Worm (Caenorhabditis elegans): ENCODE data around the gene gei-8.
A peak's percentile ranks its signal among the peaks of the same experiment; 100 is the strongest.

The gei-8 gene

ce11 chrIII:8126978-8127377 lies 5.9 kb upstream of the gei-8 start (continued):
- TF ChIP-seq efl-3 (GFP tag; optimal IDR thresholded peaks at IDR 0.05), result no peak
- TF ChIP-seq fos-1 (tag; optimal IDR thresholded peaks at IDR 0.05), result no peak
- TF ChIP-seq ceh-8 (GFP tag; optimal IDR thresholded peaks at IDR 0.05), result no peak
- TF ChIP-seq efl-1 (optimal IDR thresholded peaks at IDR 0.05), result peak in 1 of 2 experiments; percentile 23
- no peak for TF ChIP-seq efl-1 (GFP tag; optimal IDR thresholded peaks at IDR 0.05 in 1 of 2)
- peak; percentile 6 to 20 for TF ChIP-seq lin-35 (GFP tag; optimal IDR thresholded peaks at IDR 0.05)
- TF ChIP-seq alr-1 (tag; optimal IDR thresholded peaks at IDR 0.05; ENCODE audit: borderline replicate concordance), result no peak
- peak; percentile 3 for TF ChIP-seq tbx-2 (tag; optimal IDR thresholded peaks at IDR 0.05)
- TF ChIP-seq swsn-7 (tag; optimal IDR thresholded peaks at IDR 0.05), result peak; percentile 29
- TF ChIP-seq C16A3.4 (tag; optimal IDR thresholded peaks at IDR 0.05), result no peak
- no peak for TF ChIP-seq mef-2 (tag; optimal IDR thresholded peaks at IDR 0.05)
- TF ChIP-seq snpc-4 (tag; optimal IDR thresholded peaks at IDR 0.05), result no peak
- no peak for TF ChIP-seq unc-30 (tag; optimal IDR thresholded peaks at IDR 0.05)
- TF ChIP-seq lin-15B (tag; optimal IDR thresholded peaks at IDR 0.05), result no peak
- TF ChIP-seq ztf-11 (tag; optimal IDR thresholded peaks at IDR 0.05), result no peak
- TF ChIP-seq sup-37 (GFP tag; optimal IDR thresholded peaks at IDR 0.05), result no peak
- no peak for TF ChIP-seq aly-2 (tag; optimal IDR thresholded peaks at IDR 0.05)
- peak; percentile 34 for TF ChIP-seq snu-23 (GFP tag; optimal IDR thresholded peaks at IDR 0.05)
- TF ChIP-seq zag-1 (tag; optimal IDR thresholded peaks at IDR 0.05), result no peak

ce11 chrIII:8125234-8125633 lies 4.2 kb upstream of the gei-8 start:
- TF ChIP-seq ztf-11 (tag; optimal IDR thresholded peaks at IDR 0.05), result no peak
- TF ChIP-seq irx-1 (tag; optimal IDR thresholded peaks at IDR 0.05), result peak; percentile 16
- no peak for TF ChIP-seq lin-39 (tag; optimal IDR thresholded peaks at IDR 0.05)
- TF ChIP-seq fkh-4 (tag; optimal IDR thresholded peaks at IDR 0.05; ENCODE audit: borderline replicate concordance), result no peak
- peak in 1 of 2 experiments; percentile 46 for TF ChIP-seq mdl-1 (tag; optimal IDR thresholded peaks at IDR 0.05)
- TF ChIP-seq pqm-1 (tag; optimal IDR thresholded peaks at IDR 0.05), result no peak
- TF ChIP-seq unc-130 (tag; optimal IDR thresholded peaks at IDR 0.05), result no peak
- TF ChIP-seq mep-1 (tag; optimal IDR thresholded peaks at IDR 0.05), result peak; percentile 78
- no peak for TF ChIP-seq ceh-90 (tag; optimal IDR thresholded peaks at IDR 0.05)
- TF ChIP-seq nhr-84 (tag; optimal IDR thresholded peaks at IDR 0.05), result no peak
- peak; percentile 52 for TF ChIP-seq skn-1 (tag; optimal IDR thresholded peaks at IDR 0.05)
- TF ChIP-seq lin-14 (GFP tag; optimal IDR thresholded peaks at IDR 0.05), result peak; percentile 84
- peak; percentile 10 for TF ChIP-seq ama-1 (optimal IDR thresholded peaks at IDR 0.05)
- TF ChIP-seq nhr-237 (tag; optimal IDR thresholded peaks at IDR 0.05), result peak; percentile 52
- no peak for TF ChIP-seq C04F5.9 (tag; optimal IDR thresholded peaks at IDR 0.05)
- no peak for TF ChIP-seq unc-98 (GFP tag; IDR thresholded peaks at IDR 0.05)
- TF ChIP-seq ets-5 (GFP tag; IDR thresholded peaks at IDR 0.05), result no peak
- no peak for TF ChIP-seq ztf-4 (tag; optimal IDR thresholded peaks at IDR 0.05)
- TF ChIP-seq nhr-19 (GFP tag; conservative IDR thresholded peaks at IDR 0.05), result peak; percentile 45
- no peak for TF ChIP-seq ces-1 (GFP tag; optimal IDR thresholded peaks at IDR 0.05)
- TF ChIP-seq ceh-63 (GFP tag; optimal IDR thresholded peaks at IDR 0.05), result no peak
- TF ChIP-seq Y116A8C.19 (tag; optimal IDR thresholded peaks at IDR 0.05; ENCODE audit: borderline replicate concordance), result no peak
- peak; percentile 26; the same call in 1 of the 2 replicates for TF ChIP-seq isw-1 (GFP tag; IDR thresholded peaks at IDR 0.05)
- TF ChIP-seq unc-86 (tag; optimal IDR thresholded peaks at IDR 0.05), result peak; percentile 46
- TF ChIP-seq hlh-4 (tag; optimal IDR thresholded peaks at IDR 0.05), result no peak
- no peak for TF ChIP-seq sup-37 (GFP tag; optimal IDR thresholded peaks at IDR 0.05)
- peak; percentile 77 for TF ChIP-seq swsn-7 (tag; optimal IDR thresholded peaks at IDR 0.05)
- peak; percentile 32 to 54 for TF ChIP-seq lin-35 (GFP tag; optimal IDR thresholded peaks at IDR 0.05)
- TF ChIP-seq fos-1 (tag; optimal IDR thresholded peaks at IDR 0.05), result peak; percentile 56
- peak; percentile 80 for TF ChIP-seq nhr-71 (tag; optimal IDR thresholded peaks at IDR 0.05)
- TF ChIP-seq dsc-1 (tag; optimal IDR thresholded peaks at IDR 0.05), result no peak
- TF ChIP-seq sptf-1 (tag; optimal IDR thresholded peaks at IDR 0.05), result no peak
- TF ChIP-seq lin-13 (GFP tag; optimal IDR thresholded peaks at IDR 0.05), result peak; percentile 57
- TF ChIP-seq elt-3 (tag; optimal IDR thresholded peaks at IDR 0.05), result peak in 1 of 6 experiments; percentile 30
- no peak for TF ChIP-seq vab-15 (tag; optimal IDR thresholded peaks at IDR 0.05)
- TF ChIP-seq snu-23 (GFP tag; optimal IDR thresholded peaks at IDR 0.05), result peak; percentile 77
- peak; percentile 82 for TF ChIP-seq nhr-85 (tag)
- peak; percentile 41 for TF ChIP-seq nhr-11 (tag; optimal IDR thresholded peaks at IDR 0.05)
- peak; percentile 12 to 63 (median 48) for TF ChIP-seq ceh-82 (tag; optimal IDR thresholded peaks at IDR 0.05)
- TF ChIP-seq unc-30 (tag; optimal IDR thresholded peaks at IDR 0.05), result no peak
- peak; percentile 53 for TF ChIP-seq nhr-20 (tag; optimal IDR thresholded peaks at IDR 0.05)
- TF ChIP-seq mef-2 (tag; optimal IDR thresholded peaks at IDR 0.05), result no peak
- TF ChIP-seq C16A3.4 (tag; optimal IDR thresholded peaks at IDR 0.05), result no peak

Data from whole organism, L1 larva.